Worm (Caenorhabditis elegans): ENCODE data around the gene tofu-6.

The tofu-6 gene

ce11 chrII:5373275-5374047 lies 47.6 kb upstream of the tofu-6 start, which contains the start of the genes agt-2 and F09E5.3 (continued):
- TF ChIP-seq sox-2 (GFP tag; IDR thresholded peaks at IDR 0.05), result no peak
- TF ChIP-seq hlh-30 (tag; optimal IDR thresholded peaks at IDR 0.05; ENCODE audit: insufficient read depth), result peak; percentile 42
- peak; percentile 47 for TF ChIP-seq ets-4 (tag; optimal IDR thresholded peaks at IDR 0.05)
- no peak for TF ChIP-seq ceh-22 (tag; optimal IDR thresholded peaks at IDR 0.05)
- no peak for TF ChIP-seq T23F11.4 (GFP tag; optimal IDR thresholded peaks at IDR 0.05)
- no peak for TF ChIP-seq C38D4.7 (GFP tag; optimal IDR thresholded peaks at IDR 0.05)
- TF ChIP-seq ahr-1 (tag; optimal IDR thresholded peaks at IDR 0.05), result no peak
- TF ChIP-seq che-1 (tag; optimal IDR thresholded peaks at IDR 0.05), result no peak
- no peak for TF ChIP-seq nhr-232 (tag; optimal IDR thresholded peaks at IDR 0.05)
- no peak for TF ChIP-seq lin-11 (tag; optimal IDR thresholded peaks at IDR 0.05)
- TF ChIP-seq nfya-1 (tag; optimal IDR thresholded peaks at IDR 0.05), result peak; percentile 81
- TF ChIP-seq hlh-15 (tag; optimal IDR thresholded peaks at IDR 0.05), result no peak
- peak; percentile 55 for TF ChIP-seq tbx-2 (tag; optimal IDR thresholded peaks at IDR 0.05)
- TF ChIP-seq F13H6.1 (tag; optimal IDR thresholded peaks at IDR 0.05), result no peak
- TF ChIP-seq ceh-48 (tag; optimal IDR thresholded peaks at IDR 0.05), result peak; percentile 40
- no peak for TF ChIP-seq ceh-9 (tag; optimal IDR thresholded peaks at IDR 0.05)
- TF ChIP-seq K09A11.1 (tag; optimal IDR thresholded peaks at IDR 0.05; ENCODE audit: insufficient read depth), result no peak
- TF ChIP-seq sdc-2 (tag; optimal IDR thresholded peaks at IDR 0.05), result peak; percentile 25
- TF ChIP-seq pha-4 (tag; optimal IDR thresholded peaks at IDR 0.05), result no peak
- TF ChIP-seq unc-42 (tag; optimal IDR thresholded peaks at IDR 0.05), result peak; percentile 65

ce11 chrII:5374967-5375366 lies 46.1 kb upstream of the tofu-6 start, which contains the start of gene algn-2:
Gene algn-2 (plus strand): TSS chrII:5375267.
- TF ChIP-seq hlh-30 (tag; optimal IDR thresholded peaks at IDR 0.05; ENCODE audit: insufficient read depth) (no peak), C38D4.7 (GFP tag; optimal IDR thresholded peaks at IDR 0.05) (no peak), syd-9 (tag; optimal IDR thresholded peaks at IDR 0.05) (no peak), ceh-30 (tag; optimal IDR thresholded peaks at IDR 0.05) (no peak), gmeb-2 (tag; optimal IDR thresholded peaks at IDR 0.05) (no peak), unc-55 (GFP tag; optimal IDR thresholded peaks at IDR 0.05) (no peak), nhr-232 (tag; optimal IDR thresholded peaks at IDR 0.05) (no peak), unc-3 (GFP tag; conservative IDR thresholded peaks at IDR 0.05) (no peak), unc-3 (tag; optimal IDR thresholded peaks at IDR 0.05) (no peak), sox-4 (tag; optimal IDR thresholded peaks at IDR 0.05) (no peak), unc-42 (tag; optimal IDR thresholded peaks at IDR 0.05) (no peak), fax-1 (tag; optimal IDR thresholded peaks at IDR 0.05) (no peak), ttx-3 (tag; optimal IDR thresholded peaks at IDR 0.05) (no peak)

ce11 chrII:5377467-5378238 lies 43.4 kb upstream of the tofu-6 start, which contains the start of gene prdx-2:
Gene prdx-2 (plus strand): TSS chrII:5378195.
- TF ChIP-seq C38D4.7 (GFP tag; optimal IDR thresholded peaks at IDR 0.05), result no peak

- TF ChIP-seq pha-2 (tag; optimal IDR thresholded peaks at IDR 0.05), result no peak
- TF ChIP-seq nfya-1 (tag; optimal IDR thresholded peaks at IDR 0.05), result no peak
- TF ChIP-seq ceh-22 (tag; optimal IDR thresholded peaks at IDR 0.05), result no peak
Observed at ce11 chrII:5378239-5378521, 42.9 kb upstream of the tofu-6 start.

- TF ChIP-seq npax-4 (tag; optimal IDR thresholded peaks at IDR 0.05), result no peak
- no peak for TF ChIP-seq madf-2 (tag; optimal IDR thresholded peaks at IDR 0.05)
- no peak for TF ChIP-seq unc-42 (tag; optimal IDR thresholded peaks at IDR 0.05)
- no peak for TF ChIP-seq F13H6.1 (tag; optimal IDR thresholded peaks at IDR 0.05)
- peak; percentile 9 for TF ChIP-seq ceh-2 (tag; optimal IDR thresholded peaks at IDR 0.05)
- TF ChIP-seq syd-9 (tag; optimal IDR thresholded peaks at IDR 0.05), result no peak
- TF ChIP-seq C08G9.2 (tag; optimal IDR thresholded peaks at IDR 0.05), result no peak
- peak; percentile 4 for TF ChIP-seq dve-1 (tag; optimal IDR thresholded peaks at IDR 0.05)
- TF ChIP-seq nhr-11 (tag; optimal IDR thresholded peaks at IDR 0.05), result no peak
- no peak for TF ChIP-seq fax-1 (tag; optimal IDR thresholded peaks at IDR 0.05)
- no peak for TF ChIP-seq ets-4 (tag; optimal IDR thresholded peaks at IDR 0.05)
- no peak for TF ChIP-seq tbx-7 (tag; optimal IDR thresholded peaks at IDR 0.05)
- peak; percentile 34 for TF ChIP-seq nfya-1 (tag; optimal IDR thresholded peaks at IDR 0.05)
- TF ChIP-seq mec-3 (tag; optimal IDR thresholded peaks at IDR 0.05; ENCODE audit: borderline replicate concordance), result no peak
- TF ChIP-seq gmeb-2 (tag; optimal IDR thresholded peaks at IDR 0.05), result no peak
- peak; percentile 74 for TF ChIP-seq elt-2 (tag; optimal IDR thresholded peaks at IDR 0.05)
- TF ChIP-seq ceh-48 (tag; optimal IDR thresholded peaks at IDR 0.05), result no peak
- no peak for TF ChIP-seq ceh-45 (GFP tag; IDR thresholded peaks at IDR 0.05)
- TF ChIP-seq ceh-9 (tag; optimal IDR thresholded peaks at IDR 0.05), result no peak
- no peak for TF ChIP-seq pha-4 (tag; optimal IDR thresholded peaks at IDR 0.05)
- peak; percentile 14 for TF ChIP-seq tbx-2 (tag; optimal IDR thresholded peaks at IDR 0.05)
Observed at ce11 chrII:5379614-5380077, 41.4 kb upstream of the tofu-6 start, which contains the start of gene pkc-3. Gene pkc-3 (plus strand): TSS chrII:5380027.
